Fruit fly (Drosophila melanogaster) S2 (cell line): ENCODE results near the gene Drsl1.

Experiments used
- CG8478 ChIP-seq: fragments of >200 bp; optimal IDR thresholded peaks from 2 replicates; lab custom pipeline; 2018
- CTCF ChIP-seq, 2 experiments: fragments of >200 bp; optimal IDR thresholded peaks; 2 replicates each; lab custom pipeline; 2018

DNA sequence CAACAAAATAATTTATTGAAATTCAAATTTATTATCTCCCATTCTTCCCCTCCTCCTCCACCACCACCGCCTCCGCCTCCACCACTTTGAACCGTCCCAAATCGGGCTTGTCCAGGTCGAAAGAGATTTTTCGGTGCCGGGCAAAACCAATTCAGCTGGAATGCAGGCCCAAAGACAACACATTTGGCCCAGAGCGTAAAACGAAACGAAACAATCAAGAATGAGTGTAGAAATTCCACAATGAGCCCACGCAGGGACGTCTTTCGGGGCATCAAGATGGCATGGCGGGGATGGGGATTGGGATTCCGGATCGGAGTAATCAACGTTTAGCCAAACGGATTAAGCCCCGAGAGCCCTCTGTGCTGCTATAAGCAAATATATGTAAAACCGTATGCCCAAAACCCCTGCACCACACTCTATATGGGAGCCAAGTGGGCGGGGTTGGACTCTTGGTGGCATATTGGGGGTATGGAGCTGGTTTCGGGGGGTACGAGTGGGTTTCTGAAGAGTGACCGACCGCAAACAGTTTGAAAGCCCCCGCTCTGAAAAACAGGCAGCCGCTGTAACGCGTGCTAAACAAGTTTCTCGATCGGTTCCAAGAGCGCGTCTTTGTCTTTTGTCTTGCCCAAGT lies 48.5 kb upstream of the Drsl1 start:
- TF ChIP-seq CTCF (optimal IDR thresholded peaks at IDR 0.05; lab: Kevin White, UChicago) (no peak), CG8478 (no peak)
